Worm (Caenorhabditis elegans) whole organism, L3 larva: ENCODE results near the gene T28A11.20.

Experiments used
- R02D3.7 ChIP-seq: fragments of 150-350 bp; optimal IDR thresholded peaks from 2 replicates; lab custom pipeline; 2014; ENCODE audit warnings: missing biosample characterization, missing genetic modification characterization
- aly-2 ChIP-seq: fragments of 150-350 bp; optimal IDR thresholded peaks from 2 replicates; lab custom pipeline; 2014; ENCODE audit warnings: missing biosample characterization, missing genetic modification characterization
- ama-1 ChIP-seq: fragments of 150-350 bp; optimal IDR thresholded peaks from 2 replicates; lab custom pipeline; 2018
- ceh-16 ChIP-seq: sonication (generic microtip); optimal IDR thresholded peaks from 2 replicates; lab custom pipeline; 2017; ENCODE audit warnings: missing biosample characterization, missing genetic modification characterization
- ceh-9 ChIP-seq: sonication (generic microtip); optimal IDR thresholded peaks from 2 replicates; lab custom pipeline; 2018; ENCODE audit warnings: missing biosample characterization, missing genetic modification characterization
- egl-5 ChIP-seq: fragments of 150-350 bp; optimal IDR thresholded peaks from 2 replicates; lab custom pipeline; 2017; ENCODE audit warnings: missing biosample characterization, missing genetic modification reagents, missing genetic modification characterization, inconsistent platforms
- elt-1 ChIP-seq: fragments of 150-350 bp; optimal IDR thresholded peaks from 2 replicates; lab custom pipeline; 2014; ENCODE audit warnings: missing biosample characterization, missing genetic modification characterization
- elt-2 ChIP-seq: sonication (generic microtip); optimal IDR thresholded peaks from 2 replicates; lab custom pipeline; 2016; ENCODE audit warnings: missing genetic modification reagents, mild to moderate bottlenecking, missing genetic modification characterization, missing compliant biosample characterization
- elt-3 ChIP-seq, 3 experiments: fragments of 150-350 bp in 1 of 3; sonication (generic microtip) in 2 of 3; optimal IDR thresholded peaks; 2 replicates in 2 of 3; 4 replicates in 1 of 3; lab custom pipeline; 2014 to 2017; ENCODE audit warnings: missing biosample characterization in 3 of 3, missing genetic modification characterization in 3 of 3
- fkh-10 ChIP-seq: sonication (generic microtip); optimal IDR thresholded peaks from 2 replicates; lab custom pipeline; 2017; ENCODE audit warnings: missing biosample characterization, missing genetic modification reagents, missing genetic modification characterization
- fkh-2 ChIP-seq: fragments of 150-350 bp; optimal IDR thresholded peaks from 2 replicates; lab custom pipeline; 2014; ENCODE audit warnings: missing biosample characterization, missing genetic modification reagents, missing genetic modification characterization
- fos-1 ChIP-seq: fragments of 150-350 bp; optimal IDR thresholded peaks from 2 replicates; lab custom pipeline; 2014; ENCODE audit warnings: missing biosample characterization, missing genetic modification characterization
- hmg-11 ChIP-seq: sonication (generic microtip); optimal IDR thresholded peaks from 2 replicates; lab custom pipeline; 2016; ENCODE audit warnings: missing genetic modification characterization, missing compliant biosample characterization
- lin-15B ChIP-seq: fragments of 150-350 bp; optimal IDR thresholded peaks from 2 replicates; lab custom pipeline; 2014; ENCODE audit warnings: missing biosample characterization, missing genetic modification characterization
- lin-39 ChIP-seq: fragments of 150-350 bp; optimal IDR thresholded peaks from 2 replicates; lab custom pipeline; 2018; ENCODE audit warnings: missing biosample characterization, missing genetic modification reagents, missing genetic modification characterization
- lsy-12 ChIP-seq: sonication (generic microtip); optimal IDR thresholded peaks from 2 replicates; lab custom pipeline; 2016; ENCODE audit warnings: mild to moderate bottlenecking, missing genetic modification characterization, missing compliant biosample characterization
- mdl-1 ChIP-seq: fragments of 150-350 bp; optimal IDR thresholded peaks from 2 replicates; lab custom pipeline; 2014; ENCODE audit warnings: missing biosample characterization, missing genetic modification characterization
- mml-1 ChIP-seq: fragments of 150-350 bp; sonication (generic microtip); optimal IDR thresholded peaks from 3 replicates; lab custom pipeline; 2014; ENCODE audit warnings: missing biosample characterization, missing genetic modification characterization
- nhr-11 ChIP-seq: fragments of 150-350 bp; optimal IDR thresholded peaks from 2 replicates; lab custom pipeline; 2014; ENCODE audit warnings: missing biosample characterization, missing genetic modification characterization
- nhr-25 ChIP-seq: sonication (generic microtip); optimal IDR thresholded peaks from 2 replicates; lab custom pipeline; 2017; ENCODE audit warnings: missing biosample characterization, missing genetic modification characterization
- nhr-67 ChIP-seq: fragments of 150-350 bp; optimal IDR thresholded peaks from 2 replicates; lab custom pipeline; 2014; ENCODE audit warnings: missing biosample characterization, missing genetic modification characterization
- nhr-76 ChIP-seq: fragments of 150-350 bp; sonication (generic microtip); optimal IDR thresholded peaks from 5 replicates; lab custom pipeline; 2014; ENCODE audit warnings: missing biosample characterization, missing genetic modification characterization
- pha-4 ChIP-seq: fragments of 150-350 bp; optimal IDR thresholded peaks from 2 replicates; lab custom pipeline; 2014; ENCODE audit warnings: missing biosample characterization, missing genetic modification reagents, missing genetic modification characterization
- pqm-1 ChIP-seq: fragments of 150-350 bp; optimal IDR thresholded peaks from 2 replicates; lab custom pipeline; 2017; ENCODE audit warnings: missing biosample characterization, missing genetic modification characterization, inconsistent platforms
- sea-2 ChIP-seq: fragments of 150-350 bp; sonication (generic microtip); optimal IDR thresholded peaks from 4 replicates; lab custom pipeline; 2014; ENCODE audit warnings: missing biosample characterization, missing genetic modification reagents, missing genetic modification characterization
- tbx-2 ChIP-seq: sonication (generic microtip); optimal IDR thresholded peaks from 2 replicates; lab custom pipeline; 2016; ENCODE audit warnings: mild to moderate bottlenecking, missing genetic modification characterization, missing compliant biosample characterization
- unc-62 ChIP-seq: fragments of 150-350 bp; sonication (generic microtip); optimal IDR thresholded peaks from 4 replicates; lab custom pipeline; 2014; ENCODE audit warnings: missing biosample characterization, missing genetic modification reagents, missing genetic modification characterization
- zag-1 ChIP-seq: fragments of 150-350 bp; optimal IDR thresholded peaks from 2 replicates; lab custom pipeline; 2014; ENCODE audit warnings: missing biosample characterization, missing genetic modification characterization

Gene T28A11.20

DNA sequence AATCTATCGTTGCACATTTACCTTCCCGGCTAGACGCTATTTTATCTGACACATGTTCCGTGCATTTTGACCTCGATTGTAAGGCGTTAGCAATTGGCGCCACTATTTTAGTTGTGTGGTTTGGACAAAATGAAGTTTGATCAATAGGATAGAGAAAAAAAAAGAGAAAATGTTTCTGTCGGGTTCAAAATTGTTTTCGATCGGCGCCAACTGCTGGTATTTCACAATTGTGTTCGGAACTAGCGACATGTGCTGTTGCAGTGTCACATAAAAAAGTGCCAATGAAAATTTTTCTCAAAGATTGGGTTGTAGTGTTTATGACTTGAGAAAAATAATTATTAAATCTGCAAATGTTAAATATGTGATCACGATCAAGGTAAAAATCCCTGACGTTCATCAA is 6.1 kb upstream of the T28A11.20 start:
- TF ChIP-seq zag-1 (tag; lab: Kevin White, UChicago) (no peak), tbx-2 (tag; lab: Kevin White, UChicago) (no peak), nhr-76 (tag; lab: Kevin White, UChicago) (no peak), egl-5 (peak; percentile 26), elt-2 (no peak), ceh-9 (tag; lab: Kevin White, UChicago) (no peak), aly-2 (no peak), unc-62 (GFP tag; lab: Kevin White, UChicago) (no peak)

DNA sequence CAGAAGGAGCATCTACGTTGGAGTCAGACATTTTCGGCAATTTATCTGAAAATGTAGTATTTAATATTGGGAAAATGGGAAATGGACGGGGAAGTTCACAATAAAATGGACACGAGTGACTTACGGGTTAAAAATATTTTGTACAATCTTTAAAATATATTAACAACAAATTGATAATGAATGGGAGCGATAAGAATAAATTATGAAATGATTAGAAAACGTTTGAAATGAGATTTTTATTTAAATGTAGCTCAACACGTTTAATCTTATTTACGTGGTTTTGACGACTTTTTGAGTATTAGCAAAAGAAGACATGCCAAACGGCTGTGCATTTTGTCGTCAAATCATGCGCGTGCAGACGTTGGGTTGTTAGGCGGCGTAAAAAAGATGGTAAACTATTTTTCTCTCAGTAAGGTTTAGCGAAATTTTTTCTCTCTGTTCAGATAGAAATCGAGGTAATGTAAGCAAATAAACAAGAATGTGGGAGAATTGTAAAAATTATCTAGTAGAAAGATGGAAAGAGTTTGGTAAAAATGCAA is 5.1 kb upstream of the T28A11.20 start, which contains the start of gene fbxa-64:
Gene fbxa-64, minus strand, starts transcription at position 51 of the 539 bp plus-strand sequence.
- TF ChIP-seq nhr-67, result no peak
- peak; percentile 29 for TF ChIP-seq hmg-11 (tag; lab: Kevin White, UChicago)

DNA sequence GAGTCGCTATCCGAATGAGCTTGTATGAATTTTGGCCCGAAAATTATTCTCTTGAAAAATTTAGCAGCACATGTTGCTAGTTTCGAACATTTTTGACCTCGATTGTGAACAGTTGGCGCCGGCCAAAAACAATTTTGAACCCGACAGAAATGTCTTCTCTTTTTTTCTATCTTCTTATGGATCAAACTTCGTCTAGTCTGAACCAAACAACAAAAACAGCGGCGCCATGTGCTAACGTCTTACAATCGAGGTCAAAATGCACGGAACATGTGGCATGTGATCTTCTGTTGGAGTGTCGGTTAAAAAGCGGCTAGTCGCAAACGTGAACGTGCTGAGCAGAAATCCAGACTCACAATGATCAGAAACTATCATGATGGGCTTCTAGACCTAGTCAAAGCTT is 3.1 kb upstream of the T28A11.20 start:
- no peak for TF ChIP-seq R02D3.7 (tag; lab: Kevin White, UChicago)
- TF ChIP-seq egl-5, result peak; percentile 26
- no peak for TF ChIP-seq lsy-12 (tag; lab: Kevin White, UChicago)
- peak; percentile 32 for TF ChIP-seq lin-39 (tag; lab: Kevin White, UChicago)
- TF ChIP-seq nhr-67, result no peak
- TF ChIP-seq sea-2 (GFP tag; lab: Kevin White, UChicago), result no peak
- TF ChIP-seq ceh-16 (tag; lab: Kevin White, UChicago), result no peak
- TF ChIP-seq, all 47 proteins: peak for 2

DNA sequence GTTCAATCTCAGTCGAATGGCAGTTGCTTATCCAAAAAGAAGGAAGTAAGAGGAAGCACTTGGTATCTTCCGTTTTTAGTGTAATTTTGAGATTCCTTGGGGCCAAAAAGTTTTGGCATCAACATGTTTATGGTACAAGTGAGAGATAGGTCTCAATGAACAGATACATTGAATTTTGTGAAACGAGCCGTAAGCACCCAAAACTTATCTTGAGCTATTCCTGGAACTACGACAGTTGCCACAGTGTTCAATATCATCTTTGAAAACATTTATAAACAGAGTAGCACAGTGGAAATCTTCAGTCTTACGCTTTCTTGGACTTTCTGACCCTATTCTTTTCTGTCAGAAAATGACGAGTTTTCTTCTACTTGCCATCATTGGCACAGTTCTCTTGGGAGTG is 2.0 kb upstream of the T28A11.20 start, which contains the start of gene T28A11.3:
Gene T28A11.3, plus strand, starts transcription at position 301 of the 400 bp plus-strand sequence.
- TF ChIP-seq lsy-12 (tag; lab: Kevin White, UChicago) (no peak), fos-1 (no peak)

DNA sequence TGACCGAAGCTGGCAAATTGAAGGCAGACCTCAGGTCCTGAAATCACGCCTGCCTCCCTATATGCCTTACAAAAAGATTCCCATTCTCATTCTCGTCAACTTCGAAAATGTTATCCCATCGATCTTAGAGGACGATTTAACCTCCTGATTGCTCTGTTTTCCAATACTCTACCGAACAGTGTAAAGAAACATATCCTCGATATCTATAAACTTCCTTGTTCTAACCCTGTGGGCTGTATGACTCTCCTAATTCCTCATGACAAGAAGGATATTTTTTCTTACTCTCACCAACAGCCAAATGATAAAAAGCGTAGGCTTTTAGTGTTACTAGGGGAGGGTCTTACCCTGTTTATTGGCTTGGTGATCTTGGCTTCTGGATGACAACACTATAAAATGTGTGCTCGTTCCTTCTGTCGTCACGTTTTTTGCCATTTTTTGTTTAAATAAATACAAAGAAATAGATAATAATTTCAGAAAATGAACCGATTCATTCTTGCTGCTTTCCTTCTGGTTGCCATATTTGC is 583 bp upstream of the T28A11.20 start, which contains the start of gene T28A11.4:
Gene T28A11.4, plus strand, starts transcription at position 474 of the 524 bp plus-strand sequence.
- TF ChIP-seq nhr-25 (tag; lab: Kevin White, UChicago) (no peak), lin-15B (tag; lab: Kevin White, UChicago) (no peak), mml-1 (tag; lab: Kevin White, UChicago) (no peak), fkh-2 (tag; lab: Kevin White, UChicago) (no peak), ceh-9 (tag; lab: Kevin White, UChicago) (no peak), elt-3 (tag; optimal IDR thresholded peaks at IDR 0.05; lab: Kevin White, UChicago) (no peak), nhr-67 (no peak), pqm-1 (no peak), elt-1 (no peak)

DNA sequence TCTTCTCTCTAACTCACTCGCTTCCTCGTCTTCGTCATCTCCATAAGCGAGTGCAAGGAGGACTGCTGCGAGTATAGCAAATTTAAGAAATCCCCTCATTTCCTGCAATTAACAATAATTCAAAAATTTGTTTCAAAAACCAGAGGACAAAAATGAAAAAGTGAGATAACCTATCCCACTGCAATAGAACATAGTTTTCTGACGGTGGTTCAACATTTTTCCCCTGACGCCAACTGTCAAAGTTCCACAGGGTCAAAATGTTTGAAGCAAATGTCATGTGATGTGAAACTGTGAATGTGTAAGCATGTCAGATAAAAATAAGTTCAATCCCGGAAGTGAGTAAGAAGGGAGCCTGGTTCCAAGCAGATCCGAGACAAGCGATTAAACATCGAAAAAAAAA is 3.6 kb downstream of the T28A11.20 start, which contains the start of gene T28A11.19:
Gene T28A11.19, minus strand, starts transcription at position 108 of the 400 bp plus-strand sequence.
- no peak for TF ChIP-seq mdl-1 (tag; lab: Kevin White, UChicago)
- TF ChIP-seq, all 47 proteins: peak for 0

DNA sequence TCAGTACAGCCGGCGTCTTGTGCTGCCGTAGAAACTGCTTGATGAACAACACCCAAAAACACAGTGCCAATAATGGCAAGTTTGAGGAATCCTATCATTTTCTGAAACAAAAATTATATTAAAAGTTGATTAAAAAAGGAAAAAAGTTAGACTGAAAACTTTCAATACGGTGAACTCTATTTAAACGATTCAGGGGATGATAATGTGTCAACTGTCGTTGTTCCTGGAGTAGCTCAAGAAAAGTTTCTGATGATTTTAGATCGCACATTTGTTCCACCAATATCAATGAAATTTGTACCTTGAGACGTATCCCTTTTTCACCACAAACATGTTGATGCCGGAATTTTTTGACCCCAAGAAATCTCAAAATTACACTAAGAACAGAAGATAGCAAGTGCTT is 5.1 kb downstream of the T28A11.20 start, which contains the start of gene T28A11.18:
Gene T28A11.18, minus strand, starts transcription at position 101 of the 400 bp plus-strand sequence.
- no peak for TF ChIP-seq fkh-2 (tag; lab: Kevin White, UChicago)
- no peak for TF ChIP-seq mdl-1 (tag; lab: Kevin White, UChicago)

DNA sequence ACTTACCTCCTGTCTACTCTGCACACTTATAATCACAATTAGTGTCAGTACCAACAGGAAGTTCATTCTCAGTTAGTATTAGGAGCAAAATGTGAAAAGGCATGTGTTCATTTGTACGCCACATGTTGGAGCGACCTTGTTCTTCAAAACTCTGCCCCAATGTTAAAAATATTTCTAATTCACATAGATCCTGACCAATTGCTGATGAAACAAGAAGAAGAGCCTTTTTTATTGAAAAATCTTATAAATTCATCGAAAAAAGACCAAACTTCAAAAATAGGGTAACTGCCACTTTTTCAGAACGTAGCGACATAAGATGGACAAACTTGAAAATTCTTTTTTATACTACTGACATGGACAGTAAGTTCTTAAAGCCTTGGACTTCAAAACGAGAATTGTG is 6.9 kb downstream of the T28A11.20 start, which contains the start of gene T28A11.17:
Gene T28A11.17, minus strand, starts transcription at position 101 of the 400 bp plus-strand sequence.
- no peak for TF ChIP-seq lin-39 (tag; lab: Kevin White, UChicago)
- TF ChIP-seq lin-15B (tag; lab: Kevin White, UChicago), result no peak
- no peak for TF ChIP-seq elt-1

DNA sequence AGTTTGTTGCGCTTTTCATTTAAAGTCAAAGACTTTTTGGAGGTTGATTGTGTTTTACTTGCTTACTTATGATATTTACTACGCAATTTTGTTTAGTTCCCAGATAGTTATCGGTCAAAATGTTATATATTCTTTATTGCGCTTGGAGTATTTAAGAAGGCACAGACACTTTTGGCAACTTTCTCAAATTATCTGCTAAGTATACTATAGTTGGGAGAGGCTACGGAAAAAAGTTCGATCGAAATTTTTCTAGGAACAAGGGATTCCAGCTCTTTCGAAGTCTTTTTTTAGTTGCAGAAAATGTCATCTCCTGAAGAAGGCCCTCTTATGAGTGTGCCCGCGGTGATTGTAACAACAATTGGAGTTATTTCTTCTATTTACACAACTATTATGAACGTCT is 13.0 kb downstream of the T28A11.20 start, which contains the start of gene srbc-5:
Gene srbc-5, plus strand, starts transcription at position 301 of the 400 bp plus-strand sequence.
- TF ChIP-seq lin-39 (tag; lab: Kevin White, UChicago), result no peak
- TF ChIP-seq fkh-10 (GFP tag; lab: Kevin White, UChicago), result no peak
- TF ChIP-seq pha-4 (tag; lab: Kevin White, UChicago), result no peak
- TF ChIP-seq nhr-11 (tag; lab: Kevin White, UChicago), result no peak
- no peak for TF ChIP-seq ama-1 (lab: Kevin White, UChicago)
- no peak for TF ChIP-seq elt-3 (tag; optimal IDR thresholded peaks at IDR 0.05; lab: Kevin White, UChicago)
- TF ChIP-seq zag-1 (tag; lab: Kevin White, UChicago), result no peak
